Worm (Caenorhabditis elegans): Measurements from ENCODE around the gene rgs-11.

rgs-11 gene

ce11 chrX:14982525-14982924 lies 18.2 kb downstream of the rgs-11 start, which contains the start of gene plp-2:
TSS of gene plp-2 (minus strand) at chrX:14982804.
- TF ChIP-seq ztf-1 (GFP tag; conservative IDR thresholded peaks at IDR 0.05) (no peak), nhr-129 (tag; optimal IDR thresholded peaks at IDR 0.05) (no peak), unc-39 (tag; optimal IDR thresholded peaks at IDR 0.05) (no peak), aly-2 (tag; optimal IDR thresholded peaks at IDR 0.05) (no peak), dmd-4 (tag; optimal IDR thresholded peaks at IDR 0.05) (no peak), nhr-237 (tag; optimal IDR thresholded peaks at IDR 0.05) (no peak), mdl-1 (tag; optimal IDR thresholded peaks at IDR 0.05) (no peak), R02D3.7 (tag; optimal IDR thresholded peaks at IDR 0.05) (no peak), unc-55 (GFP tag; optimal IDR thresholded peaks at IDR 0.05) (no peak), nhr-11 (tag; optimal IDR thresholded peaks at IDR 0.05) (no peak), ceh-82 (tag; optimal IDR thresholded peaks at IDR 0.05) (no peak), lin-11 (tag; optimal IDR thresholded peaks at IDR 0.05) (no peak)

- peak; percentile 33 to 75 for TF ChIP-seq lsy-2 (tag; optimal IDR thresholded peaks at IDR 0.05)
- peak; percentile 23 for TF ChIP-seq zag-1 (tag; optimal IDR thresholded peaks at IDR 0.05)
- no peak for TF ChIP-seq R02D3.7 (tag; optimal IDR thresholded peaks at IDR 0.05)
- TF ChIP-seq crh-2 (tag; optimal IDR thresholded peaks at IDR 0.05), result peak; percentile 96
- TF ChIP-seq nhr-25 (tag; optimal IDR thresholded peaks at IDR 0.05), result peak; percentile 61
- peak; percentile 56 for TF ChIP-seq snpc-4 (tag; optimal IDR thresholded peaks at IDR 0.05)
- TF ChIP-seq peb-1 (tag; optimal IDR thresholded peaks at IDR 0.05), result no peak
- TF ChIP-seq F13H6.1 (tag; optimal IDR thresholded peaks at IDR 0.05), result peak; percentile 48
- no peak for TF ChIP-seq nhr-10 (tag; optimal IDR thresholded peaks at IDR 0.05)
- TF ChIP-seq nhr-237 (tag; optimal IDR thresholded peaks at IDR 0.05), result no peak
- TF ChIP-seq sma-9 (GFP tag; optimal IDR thresholded peaks at IDR 0.05), result peak; percentile 64
- TF ChIP-seq sma-9 (tag; optimal IDR thresholded peaks at IDR 0.05), result no peak
- TF ChIP-seq nhr-129 (tag; optimal IDR thresholded peaks at IDR 0.05), result peak; percentile 92
- peak; percentile 21 for TF ChIP-seq ztf-4 (tag; optimal IDR thresholded peaks at IDR 0.05)
- TF ChIP-seq lin-11 (tag; optimal IDR thresholded peaks at IDR 0.05), result peak; percentile 66
- TF ChIP-seq mdl-1 (tag; optimal IDR thresholded peaks at IDR 0.05), result peak in 1 of 2 experiments; percentile 28
- TF ChIP-seq unc-39 (tag; optimal IDR thresholded peaks at IDR 0.05), result no peak
- peak; percentile 18 for TF ChIP-seq sem-4 (tag; optimal IDR thresholded peaks at IDR 0.05)
- TF ChIP-seq unc-55 (GFP tag; optimal IDR thresholded peaks at IDR 0.05), result peak; percentile 72
- TF ChIP-seq nhr-21 (tag; optimal IDR thresholded peaks at IDR 0.05), result peak; percentile 30
- TF ChIP-seq alr-1 (tag; optimal IDR thresholded peaks at IDR 0.05), result no peak
- TF ChIP-seq gmeb-1 (tag; optimal IDR thresholded peaks at IDR 0.05), result peak; percentile 52
- TF ChIP-seq C34F6.9 (tag; optimal IDR thresholded peaks at IDR 0.05), result peak; percentile 93
- peak; percentile 64 for TF ChIP-seq nhr-6 (tag; optimal IDR thresholded peaks at IDR 0.05)
- TF ChIP-seq sma-3 (GFP tag; optimal IDR thresholded peaks at IDR 0.05), result peak; percentile 59
- TF ChIP-seq mab-5 (tag; optimal IDR thresholded peaks at IDR 0.05), result no peak
- peak; percentile 75 for TF ChIP-seq lin-13 (GFP tag; optimal IDR thresholded peaks at IDR 0.05)
- TF ChIP-seq fos-1 (tag; optimal IDR thresholded peaks at IDR 0.05), result peak; percentile 79
Measured at ce11 chrX:14983274-14983673, 18.9 kb downstream of the rgs-11 start, which contains the start of gene rbg-1. TSS of gene rbg-1 (plus strand) at chrX:14983533.

ce11 chrX:14988160-14988559 lies 23.8 kb downstream of the rgs-11 start:
- no peak for TF ChIP-seq ceh-16 (tag; optimal IDR thresholded peaks at IDR 0.05)
- TF ChIP-seq snpc-4 (tag; optimal IDR thresholded peaks at IDR 0.05), result peak; percentile 74

- no peak for TF ChIP-seq nhr-237 (tag; optimal IDR thresholded peaks at IDR 0.05)
- no peak for TF ChIP-seq sem-4 (tag; optimal IDR thresholded peaks at IDR 0.05)
- TF ChIP-seq ZK546.5 (tag; optimal IDR thresholded peaks at IDR 0.05), result no peak
- no peak for TF ChIP-seq dmd-4 (tag; optimal IDR thresholded peaks at IDR 0.05)
- TF ChIP-seq egl-27 (tag; optimal IDR thresholded peaks at IDR 0.05), result no peak
- no peak for TF ChIP-seq unc-39 (tag; optimal IDR thresholded peaks at IDR 0.05)
- no peak for TF ChIP-seq nhr-10 (tag; optimal IDR thresholded peaks at IDR 0.05)
- TF ChIP-seq zag-1 (tag; optimal IDR thresholded peaks at IDR 0.05), result no peak
- TF ChIP-seq nhr-6 (tag; optimal IDR thresholded peaks at IDR 0.05), result no peak
- TF ChIP-seq ztf-4 (tag; optimal IDR thresholded peaks at IDR 0.05), result no peak
- TF ChIP-seq unc-62 (GFP tag; optimal IDR thresholded peaks at IDR 0.05), result no peak
- no peak for TF ChIP-seq lin-39 (tag; optimal IDR thresholded peaks at IDR 0.05)
- TF ChIP-seq nhr-12 (tag; optimal IDR thresholded peaks at IDR 0.05), result no peak
- TF ChIP-seq peb-1 (tag; optimal IDR thresholded peaks at IDR 0.05), result no peak
- TF ChIP-seq aly-2 (tag; optimal IDR thresholded peaks at IDR 0.05), result no peak
- no peak for TF ChIP-seq nhr-129 (tag; optimal IDR thresholded peaks at IDR 0.05)
- no peak for TF ChIP-seq Y55F3AM.14 (GFP tag; optimal IDR thresholded peaks at IDR 0.05)
- no peak for TF ChIP-seq lin-13 (GFP tag; optimal IDR thresholded peaks at IDR 0.05)
- no peak for TF ChIP-seq nhr-77 (tag; optimal IDR thresholded peaks at IDR 0.05)
Measured at ce11 chrX:14991280-14991679, 26.9 kb downstream of the rgs-11 start, which contains the start of gene iglr-1. TSS of gene iglr-1 (minus strand) at chrX:14991380.

Data from whole organism, L2 larva.